Fruit fly (Drosophila melanogaster): ENCODE data around the gene CG1409.

CG1409 gene

DNA sequence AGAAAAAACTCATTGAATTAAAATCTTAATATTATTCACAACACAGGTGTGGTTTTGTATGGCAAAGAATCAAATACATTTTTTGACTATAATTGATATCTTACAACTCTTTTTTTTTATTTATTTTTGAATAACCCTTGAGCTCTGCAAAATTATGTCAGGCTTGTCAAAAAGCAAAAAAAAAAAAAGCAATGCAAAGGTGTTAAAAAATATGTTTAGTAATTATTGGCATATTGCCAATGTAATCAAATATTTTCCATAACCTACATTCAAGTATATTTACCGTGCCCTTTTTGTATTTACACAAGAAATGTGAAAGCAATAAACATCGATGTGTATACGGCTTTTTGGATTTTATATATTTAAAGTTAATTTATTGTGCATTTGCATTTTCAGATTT, 16.1 kb downstream of the CG1409 start, which contains the start of gene Ir7c:
Ir7c (plus strand) TSS at position 301 of the 400 bp plus-strand sequence.
- TF ChIP-seq ovo (GFP tag; optimal IDR thresholded peaks at IDR 0.05) (no peak), CG5204 (GFP tag; optimal IDR thresholded peaks at IDR 0.05) (no peak), Hr96 (GFP tag; optimal IDR thresholded peaks at IDR 0.05) (no peak), CG33017 (tag; optimal IDR thresholded peaks at IDR 0.05) (no peak), CG14711 (tag; optimal IDR thresholded peaks at IDR 0.05) (no peak), tj (GFP tag; optimal IDR thresholded peaks at IDR 0.05) (no peak), Mnt (GFP tag; optimal IDR thresholded peaks at IDR 0.05) (no peak), pad (GFP tag; optimal IDR thresholded peaks at IDR 0.05) (no peak), kay (GFP tag; ENCODE audit: borderline replicate concordance) (no peak), Crg-1 (GFP tag; optimal IDR thresholded peaks at IDR 0.05) (no peak), Clk (GFP tag; optimal IDR thresholded peaks at IDR 0.05) (no peak), CG12768 (GFP tag; optimal IDR thresholded peaks at IDR 0.05) (no peak), cnc (optimal IDR thresholded peaks at IDR 0.05) (no peak), cic (GFP tag; optimal IDR thresholded peaks at IDR 0.05) (no peak), CG1620 (GFP tag; optimal IDR thresholded peaks at IDR 0.05) (no peak)

DNA sequence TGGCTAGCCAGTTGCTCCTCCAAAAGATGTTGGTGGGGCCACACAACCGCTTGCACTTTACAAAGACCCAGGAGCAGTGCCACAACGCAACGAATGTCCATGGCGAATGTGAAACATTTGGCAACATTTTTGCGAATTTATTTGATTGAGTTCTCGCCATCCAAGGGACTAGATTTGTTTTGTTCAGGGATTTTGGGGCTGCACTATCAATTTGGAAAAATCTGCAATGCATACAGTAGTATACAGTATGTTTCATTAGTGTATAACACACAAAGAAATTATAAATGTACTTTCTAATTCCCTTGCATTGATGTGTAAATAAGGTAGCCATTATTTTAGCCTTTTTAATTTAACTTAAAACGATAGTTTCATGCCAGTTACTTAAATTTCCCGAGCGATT, 20.8 kb downstream of the CG1409 start, which contains the start of gene Ir7d:
Ir7d (minus strand) TSS at position 101 of the 400 bp plus-strand sequence.
- TF ChIP-seq cnc (optimal IDR thresholded peaks at IDR 0.05) = no peak
- TF ChIP-seq Clk (GFP tag; optimal IDR thresholded peaks at IDR 0.05) = no peak
- TF ChIP-seq Hr96 (GFP tag; optimal IDR thresholded peaks at IDR 0.05) = no peak
- TF ChIP-seq CG12768 (GFP tag; optimal IDR thresholded peaks at IDR 0.05) = no peak
- no peak for TF ChIP-seq ovo (GFP tag; optimal IDR thresholded peaks at IDR 0.05)
- no peak for TF ChIP-seq pad (GFP tag; optimal IDR thresholded peaks at IDR 0.05)
- TF ChIP-seq kay (GFP tag; ENCODE audit: borderline replicate concordance) = no peak
- TF ChIP-seq toe (GFP tag; optimal IDR thresholded peaks at IDR 0.05) = no peak
- no peak for TF ChIP-seq CG5204 (GFP tag; optimal IDR thresholded peaks at IDR 0.05)
- no peak for TF ChIP-seq CG33017 (tag; optimal IDR thresholded peaks at IDR 0.05)
- TF ChIP-seq CG7045 (GFP tag; optimal IDR thresholded peaks at IDR 0.05) = no peak
- TF ChIP-seq cic (GFP tag; optimal IDR thresholded peaks at IDR 0.05) = no peak
- TF ChIP-seq CG7101 (tag; optimal IDR thresholded peaks at IDR 0.05) = no peak
- no peak for TF ChIP-seq CG14711 (tag; optimal IDR thresholded peaks at IDR 0.05)
- no peak for TF ChIP-seq bab1 (GFP tag; optimal IDR thresholded peaks at IDR 0.05)
- no peak for TF ChIP-seq CG1620 (GFP tag; optimal IDR thresholded peaks at IDR 0.05)
- TF ChIP-seq Mnt (GFP tag; optimal IDR thresholded peaks at IDR 0.05) = no peak

DNA sequence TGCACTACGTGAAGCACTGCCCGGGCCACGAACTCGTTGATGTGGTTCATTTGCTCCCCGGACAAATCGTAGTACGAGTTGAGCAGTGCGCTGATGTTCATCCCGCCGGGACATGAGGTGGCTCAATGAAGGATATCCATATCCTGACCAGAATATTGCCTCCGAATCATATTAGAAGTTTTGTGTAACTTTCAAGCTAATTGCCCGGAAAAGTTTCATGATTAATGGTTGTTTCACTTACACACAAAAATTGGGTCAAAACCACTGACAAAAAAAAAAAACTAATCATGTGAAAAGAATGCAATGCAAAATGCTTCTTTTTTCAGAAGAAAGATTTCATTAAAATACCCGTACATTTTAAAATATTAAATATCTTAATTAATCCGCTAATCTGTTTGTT, 23.6 kb downstream of the CG1409 start, which contains the start of gene Ir7e:
Ir7e (minus strand) TSS at position 101 of the 400 bp plus-strand sequence.
- TF ChIP-seq Clk (GFP tag; optimal IDR thresholded peaks at IDR 0.05) (no peak), tj (GFP tag; optimal IDR thresholded peaks at IDR 0.05) (no peak), Hr96 (GFP tag; optimal IDR thresholded peaks at IDR 0.05) (no peak), kay (GFP tag; ENCODE audit: borderline replicate concordance) (no peak), CG1620 (GFP tag; optimal IDR thresholded peaks at IDR 0.05) (no peak), CG33017 (tag; optimal IDR thresholded peaks at IDR 0.05) (no peak), toe (GFP tag; optimal IDR thresholded peaks at IDR 0.05) (no peak), Mnt (GFP tag; optimal IDR thresholded peaks at IDR 0.05) (no peak), cic (GFP tag; optimal IDR thresholded peaks at IDR 0.05) (no peak), CG7045 (GFP tag; optimal IDR thresholded peaks at IDR 0.05) (no peak), CG12768 (GFP tag; optimal IDR thresholded peaks at IDR 0.05) (no peak), CG14711 (tag; optimal IDR thresholded peaks at IDR 0.05) (no peak), CG5204 (GFP tag; optimal IDR thresholded peaks at IDR 0.05) (no peak), bab1 (GFP tag; optimal IDR thresholded peaks at IDR 0.05) (no peak), CG11617 (GFP tag; optimal IDR thresholded peaks at IDR 0.05) (no peak), CG7101 (tag; optimal IDR thresholded peaks at IDR 0.05) (no peak), Crg-1 (GFP tag; optimal IDR thresholded peaks at IDR 0.05) (no peak)

DNA sequence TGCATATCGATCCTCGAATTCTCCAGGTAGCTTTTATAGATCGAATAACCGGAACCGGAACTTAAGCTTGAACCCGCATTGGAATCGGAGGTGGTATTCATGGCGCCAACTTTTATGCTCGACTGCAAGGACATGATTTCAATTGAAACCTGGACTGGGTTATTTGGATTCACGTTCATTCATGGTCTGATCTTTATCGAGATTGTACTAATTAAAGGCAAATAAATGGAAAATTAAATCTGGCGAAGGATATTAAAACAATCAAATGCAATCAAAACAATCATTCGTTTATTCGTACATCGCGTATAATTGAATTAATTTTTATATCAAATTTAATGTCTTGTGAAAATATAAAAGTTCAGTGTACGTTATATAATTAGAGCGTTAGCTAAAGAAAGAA, 26.0 kb downstream of the CG1409 start, which contains the start of gene Ir7f:
Ir7f (minus strand) TSS at position 101 of the 400 bp plus-strand sequence.
- TF ChIP-seq ovo (GFP tag; optimal IDR thresholded peaks at IDR 0.05) (no peak), Crg-1 (GFP tag; optimal IDR thresholded peaks at IDR 0.05) (no peak), toe (GFP tag; optimal IDR thresholded peaks at IDR 0.05) (no peak)

DNA sequence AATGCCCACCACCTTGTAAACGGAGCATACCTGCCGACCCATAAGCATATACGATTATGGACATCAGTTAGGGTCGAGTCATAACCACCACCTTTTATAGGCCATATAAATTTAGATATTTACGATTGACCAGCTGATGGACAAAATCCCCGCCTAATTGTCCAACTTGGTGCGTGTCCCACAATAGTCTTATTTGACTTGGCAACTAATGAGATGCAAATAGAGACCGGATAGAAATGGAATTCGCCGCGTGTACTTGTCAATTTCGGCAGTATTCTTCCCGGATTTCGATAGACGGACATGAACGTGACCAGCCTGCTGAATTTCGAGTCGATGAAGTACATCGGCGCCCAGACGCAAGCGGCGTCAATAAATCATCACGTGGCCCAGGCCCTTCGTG, 26.4 kb downstream of the CG1409 start, which contains the start of gene Ir7g:
Ir7g (plus strand) TSS at position 301 of the 400 bp plus-strand sequence.
- TF ChIP-seq cnc (optimal IDR thresholded peaks at IDR 0.05) (no peak), ovo (GFP tag; optimal IDR thresholded peaks at IDR 0.05) (no peak), Crg-1 (GFP tag; optimal IDR thresholded peaks at IDR 0.05) (no peak), CG33017 (tag; optimal IDR thresholded peaks at IDR 0.05) (no peak), CG1620 (GFP tag; optimal IDR thresholded peaks at IDR 0.05) (no peak), CG14711 (tag; optimal IDR thresholded peaks at IDR 0.05) (no peak)

DNA sequence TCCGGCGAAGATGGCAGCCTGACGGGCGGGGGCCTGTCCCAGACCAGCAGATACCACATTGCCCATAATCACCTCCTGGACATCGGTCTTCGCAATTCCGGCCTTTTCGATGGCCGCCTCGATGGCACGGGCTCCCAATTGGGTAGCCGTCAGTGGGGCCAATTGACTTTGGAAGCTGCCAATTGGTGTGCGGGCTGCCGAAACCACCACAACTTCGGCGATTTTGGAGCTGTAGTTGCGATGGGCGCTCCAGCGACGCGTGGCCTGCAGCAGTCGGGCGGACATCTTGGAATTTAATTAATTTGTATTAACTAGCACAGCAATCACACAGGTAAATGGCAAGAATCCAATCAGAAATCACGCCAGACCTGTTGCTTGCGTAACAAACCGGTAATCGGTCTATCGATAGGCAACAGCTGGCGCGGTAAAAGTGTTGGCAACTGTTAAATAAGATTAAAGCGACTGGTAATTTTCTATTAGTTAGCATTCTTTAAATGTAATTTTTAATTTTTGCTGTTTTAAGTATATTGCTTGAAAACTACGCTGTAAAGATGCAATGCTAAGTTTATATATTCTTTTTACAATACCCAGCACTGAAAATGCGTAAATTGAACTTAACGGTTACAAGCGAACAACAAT, 30.5 kb downstream of the CG1409 start, which contains the start of gene Acat1:
Acat1 (minus strand) TSS at position 400 of the 639 bp plus-strand sequence.
- peak; percentile 92 for TF ChIP-seq bab1 (GFP tag; optimal IDR thresholded peaks at IDR 0.05)
- TF ChIP-seq ovo (GFP tag; optimal IDR thresholded peaks at IDR 0.05) = peak; percentile 36
- peak; percentile 44 for TF ChIP-seq CG5204 (GFP tag; optimal IDR thresholded peaks at IDR 0.05)
- TF ChIP-seq CG14711 (tag; optimal IDR thresholded peaks at IDR 0.05) = peak; percentile 85
- TF ChIP-seq CG12768 (GFP tag; optimal IDR thresholded peaks at IDR 0.05) = peak; percentile 60
- peak; percentile 35 for TF ChIP-seq CG33017 (tag; optimal IDR thresholded peaks at IDR 0.05)
- peak; percentile 84 for TF ChIP-seq CG7101 (tag; optimal IDR thresholded peaks at IDR 0.05)
- TF ChIP-seq CG11617 (GFP tag; optimal IDR thresholded peaks at IDR 0.05) = peak; percentile 69
- TF ChIP-seq Mnt (GFP tag; optimal IDR thresholded peaks at IDR 0.05) = peak; percentile 66
- TF ChIP-seq Crg-1 (GFP tag; optimal IDR thresholded peaks at IDR 0.05) = peak; percentile 73
- peak; percentile 38 for TF ChIP-seq CG7045 (GFP tag; optimal IDR thresholded peaks at IDR 0.05)
- TF ChIP-seq cic (GFP tag; optimal IDR thresholded peaks at IDR 0.05) = peak; percentile 5
- peak; percentile 59 for TF ChIP-seq CG1620 (GFP tag; optimal IDR thresholded peaks at IDR 0.05)
- TF ChIP-seq tj (GFP tag; optimal IDR thresholded peaks at IDR 0.05) = peak; percentile 32
- TF ChIP-seq Clk (GFP tag; optimal IDR thresholded peaks at IDR 0.05) = no peak
- TF ChIP-seq pad (GFP tag; optimal IDR thresholded peaks at IDR 0.05) = peak; percentile 63
- no peak for TF ChIP-seq cnc (optimal IDR thresholded peaks at IDR 0.05)
- peak; percentile 52 for TF ChIP-seq toe (GFP tag; optimal IDR thresholded peaks at IDR 0.05)
- TF ChIP-seq Hr96 (GFP tag; optimal IDR thresholded peaks at IDR 0.05) = peak; percentile 66
- no peak for TF ChIP-seq kay (GFP tag; ENCODE audit: borderline replicate concordance)
